Fruit fly (Drosophila melanogaster) whole organism, embryonic: Measurements from ENCODE around the gene SKIP.

Experiments used
- Ada2b ChIP-seq: fragments of 200-800 bp; sonication (Bioruptor generic); IDR thresholded peaks from 2 replicates; pipeline ENCODE4 v1.3.6; 2022; ENCODE audit warnings: missing biosample characterization, missing genetic modification characterization
- Asciz ChIP-seq: fragments of 200-800 bp; sonication (Bioruptor generic); optimal IDR thresholded peaks from 2 replicates; lab custom pipeline; 2017; ENCODE audit warnings: missing biosample characterization, mild to moderate bottlenecking, missing genetic modification characterization, missing genetic modification reagents
- Bgb ChIP-seq: fragments of 200-800 bp; sonication (Bioruptor generic); IDR thresholded peaks from 2 replicates; pipeline ENCODE4 v1.3.6; 2022; ENCODE audit warnings: missing biosample characterization, missing genetic modification characterization; ENCODE audit not compliant: partially characterized antibody
- CG10431 ChIP-seq: fragments of 200-800 bp; sonication (Bioruptor generic); optimal IDR thresholded peaks from 3 replicates; lab custom pipeline; 2018; ENCODE audit warnings: missing biosample characterization, mild to moderate bottlenecking, missing genetic modification characterization
- CG11398 ChIP-seq: fragments of 200-800 bp; sonication (Bioruptor generic); optimal IDR thresholded peaks from 2 replicates; lab custom pipeline; 2016; ENCODE audit warnings: missing biosample characterization, missing genetic modification characterization
- CG11696 ChIP-seq: fragments of 200-800 bp; sonication (Bioruptor generic); IDR thresholded peaks from 2 replicates; pipeline ENCODE4 v1.3.6; 2022; ENCODE audit warnings: missing biosample characterization, missing genetic modification characterization
- CG13894 ChIP-seq: fragments of 200-800 bp; sonication (Bioruptor generic); optimal IDR thresholded peaks from 3 replicates; lab custom pipeline; 2018; ENCODE audit warnings: missing biosample characterization, mild to moderate bottlenecking, missing genetic modification characterization, moderate library complexity
- CG1529 ChIP-seq: fragments of 200-800 bp; sonication (Bioruptor generic); optimal IDR thresholded peaks from 3 replicates; lab custom pipeline; 2018; ENCODE audit warnings: missing biosample characterization, missing genetic modification characterization
- CG15601 ChIP-seq: fragments of 200-800 bp; sonication (Bioruptor generic); optimal IDR thresholded peaks from 3 replicates; lab custom pipeline; 2019; ENCODE audit warnings: missing biosample characterization, mild to moderate bottlenecking, missing genetic modification characterization, moderate library complexity
- CG15696 ChIP-seq: fragments of 200-800 bp; sonication (Bioruptor generic); optimal IDR thresholded peaks from 2 replicates; lab custom pipeline; 2019; ENCODE audit warnings: missing biosample characterization, mild to moderate bottlenecking, missing genetic modification characterization, moderate library complexity
- CG16863 ChIP-seq: fragments of 200-800 bp; sonication (Bioruptor generic); optimal IDR thresholded peaks from 3 replicates; lab custom pipeline; 2016; ENCODE audit warnings: missing biosample characterization, missing genetic modification characterization
- CG17802 ChIP-seq: fragments of 200-800 bp; sonication (Bioruptor generic); optimal IDR thresholded peaks from 2 replicates; lab custom pipeline; 2018; ENCODE audit warnings: missing biosample characterization, mild to moderate bottlenecking, missing genetic modification characterization, moderate library complexity
- CG1832 ChIP-seq: fragments of 200-800 bp; sonication (Bioruptor generic); optimal IDR thresholded peaks from 2 replicates; lab custom pipeline; 2017; ENCODE audit warnings: missing biosample characterization, mild to moderate bottlenecking, missing genetic modification characterization, inconsistent platforms
- CG31365 ChIP-seq: fragments of 200-800 bp; sonication (Bioruptor generic); optimal IDR thresholded peaks from 2 replicates; lab custom pipeline; 2018; ENCODE audit warnings: missing biosample characterization, mild to moderate bottlenecking, missing genetic modification characterization
- CG31441 ChIP-seq: fragments of 200-800 bp; sonication (Bioruptor generic); IDR thresholded peaks from 2 replicates; pipeline ENCODE4 v1.3.6; 2022; ENCODE audit warnings: missing biosample characterization, missing genetic modification characterization
- CG8089 ChIP-seq: fragments of 200-800 bp; sonication (Bioruptor generic); optimal IDR thresholded peaks from 3 replicates; lab custom pipeline; 2016; ENCODE audit warnings: missing biosample characterization, missing genetic modification characterization
- Dbx ChIP-seq: fragments of 200-800 bp; sonication (Bioruptor generic); IDR thresholded peaks from 3 replicates; pipeline ENCODE4 v1.3.6; 2022; ENCODE audit warnings: missing biosample characterization, missing genetic modification characterization
- Dip2 ChIP-seq: fragments of 200-800 bp; sonication (Bioruptor generic); IDR thresholded peaks from 2 replicates; pipeline ENCODE4 v1.3.6; 2022; ENCODE audit warnings: missing biosample characterization, missing genetic modification characterization
- Doc2 ChIP-seq: fragments of 200-800 bp; sonication (Bioruptor generic); IDR thresholded peaks from 2 replicates; pipeline ENCODE4 v1.3.6; 2022; ENCODE audit warnings: missing biosample characterization, missing genetic modification characterization
- Doc3 ChIP-seq: fragments of 200-800 bp; sonication (Bioruptor generic); IDR thresholded peaks from 3 replicates; pipeline ENCODE4 v1.3.6; 2022; ENCODE audit warnings: missing biosample characterization, missing genetic modification characterization; ENCODE audit not compliant: partially characterized antibody
- Dref ChIP-seq: fragments of 200-800 bp; sonication (Bioruptor generic); IDR thresholded peaks from 2 replicates; pipeline ENCODE4 v1.3.6; 2022; ENCODE audit warnings: missing biosample characterization, missing genetic modification characterization
- H2.0 ChIP-seq: fragments of 200-800 bp; sonication (Bioruptor generic); IDR thresholded peaks from 2 replicates; pipeline ENCODE4 v1.3.6; 2022; ENCODE audit warnings: missing biosample characterization, missing genetic modification characterization
- HHEX ChIP-seq: fragments of 200-800 bp; sonication (Bioruptor generic); optimal IDR thresholded peaks from 3 replicates; lab custom pipeline; 2017; ENCODE audit warnings: missing biosample characterization, mild to moderate bottlenecking, missing genetic modification characterization, missing genetic modification reagents
- Hr39 ChIP-seq: fragments of >200 bp; optimal IDR thresholded peaks from 2 replicates; lab custom pipeline; 2017
- Lpt ChIP-seq: fragments of >200 bp; optimal IDR thresholded peaks from 2 replicates; lab custom pipeline; 2018; ENCODE audit warnings: missing biosample characterization, missing genetic modification characterization
- Ravus ChIP-seq: fragments of 200-800 bp; sonication (Bioruptor generic); IDR thresholded peaks from 2 replicates; pipeline ENCODE4 v1.3.6; 2022; ENCODE audit warnings: missing biosample characterization, missing genetic modification characterization
- Rx ChIP-seq: fragments of 200-800 bp; sonication (Bioruptor generic); IDR thresholded peaks from 2 replicates; pipeline ENCODE4 v1.3.6; 2022; ENCODE audit warnings: missing biosample characterization, missing genetic modification characterization
- Sry-δ ChIP-seq: fragments of 200-800 bp; sonication (Bioruptor generic); optimal IDR thresholded peaks from 2 replicates; lab custom pipeline; 2016; ENCODE audit warnings: missing biosample characterization, missing genetic modification characterization
- Ssrp ChIP-seq: fragments of 200-800 bp; sonication (Bioruptor generic); optimal IDR thresholded peaks from 2 replicates; lab custom pipeline; 2018; ENCODE audit warnings: missing biosample characterization, mild to moderate bottlenecking, missing genetic modification characterization, moderate library complexity
- bbx ChIP-seq: fragments of 200-800 bp; sonication (Bioruptor generic); IDR thresholded peaks from 2 replicates; pipeline ENCODE4 v1.3.6; 2022; ENCODE audit warnings: missing biosample characterization, missing genetic modification characterization; ENCODE audit not compliant: partially characterized antibody
- cato ChIP-seq: fragments of 200-800 bp; sonication (Bioruptor generic); optimal IDR thresholded peaks from 2 replicates; lab custom pipeline; 2016; ENCODE audit warnings: missing biosample characterization, missing genetic modification characterization, borderline replicate concordance
- dm ChIP-seq: fragments of 200-800 bp; sonication (Bioruptor generic); optimal IDR thresholded peaks from 3 replicates; lab custom pipeline; 2016; ENCODE audit warnings: missing biosample characterization, missing genetic modification characterization
- dmrt99B ChIP-seq: fragments of 200-800 bp; sonication (Bioruptor generic); optimal IDR thresholded peaks from 2 replicates; lab custom pipeline; 2018; ENCODE audit warnings: missing biosample characterization, mild to moderate bottlenecking, missing genetic modification characterization, moderate library complexity
- ems ChIP-seq: fragments of 200-800 bp; sonication (Bioruptor generic); optimal IDR thresholded peaks from 3 replicates; lab custom pipeline; 2016; ENCODE audit warnings: missing biosample characterization, missing genetic modification characterization
- eve ChIP-seq, 2 experiments: fragments of >200 bp; optimal IDR thresholded peaks; 2 replicates each; lab custom pipeline; 2017; ENCODE audit warnings: missing biosample characterization in 2 of 2, missing genetic modification characterization in 2 of 2
- gfzf ChIP-seq: fragments of 200-800 bp; sonication (Bioruptor generic); optimal IDR thresholded peaks from 2 replicates; lab custom pipeline; 2016; ENCODE audit warnings: missing biosample characterization, mild to moderate bottlenecking, missing genetic modification characterization, moderate library complexity
- gsb-n ChIP-seq: fragments of 200-800 bp; sonication (Bioruptor generic); optimal IDR thresholded peaks from 3 replicates; lab custom pipeline; 2018; ENCODE audit warnings: missing biosample characterization, mild to moderate bottlenecking, missing genetic modification characterization
- gt ChIP-seq: fragments of 200-800 bp; sonication (Bioruptor generic); IDR thresholded peaks from 2 replicates; pipeline ENCODE4 v1.3.6; 2022; ENCODE audit warnings: missing biosample characterization, missing genetic modification characterization
- h ChIP-seq: fragments of >200 bp; optimal IDR thresholded peaks from 2 replicates; lab custom pipeline; 2017
- ham ChIP-seq: fragments of 200-800 bp; sonication (Bioruptor generic); IDR thresholded peaks from 2 replicates; pipeline ENCODE4 v1.3.6; 2022; ENCODE audit warnings: missing biosample characterization, missing genetic modification characterization
- her ChIP-seq: fragments of 200-800 bp; sonication (Bioruptor generic); optimal IDR thresholded peaks from 2 replicates; lab custom pipeline; 2016; ENCODE audit warnings: missing biosample characterization, missing genetic modification characterization
- insv ChIP-seq, 2 experiments: fragments of 200-800 bp; sonication (Bioruptor generic); optimal IDR thresholded peaks; 3 replicates each; lab custom pipeline; 2016 to 2018; ENCODE audit warnings: missing biosample characterization in 2 of 2, missing genetic modification characterization in 2 of 2
- inv ChIP-seq: fragments of 200-800 bp; sonication (Bioruptor generic); IDR thresholded peaks from 2 replicates; pipeline ENCODE4 v1.3.6; 2022; ENCODE audit warnings: missing biosample characterization, missing genetic modification characterization; ENCODE audit not compliant: partially characterized antibody
- klu ChIP-seq: fragments of 200-800 bp; sonication (Bioruptor generic); IDR thresholded peaks from 2 replicates; pipeline ENCODE4 v1.3.6; 2022; ENCODE audit warnings: missing biosample characterization, missing genetic modification characterization
- lab ChIP-seq: fragments of 200-800 bp; sonication (Bioruptor generic); optimal IDR thresholded peaks from 3 replicates; lab custom pipeline; 2017; ENCODE audit warnings: missing biosample characterization, missing genetic modification characterization, mild to moderate bottlenecking, moderate library complexity, missing genetic modification reagents
- nerfin-2 ChIP-seq: fragments of 200-800 bp; sonication (Bioruptor generic); IDR thresholded peaks from 2 replicates; pipeline ENCODE4 v1.3.6; 2022; ENCODE audit warnings: missing biosample characterization, missing genetic modification characterization; ENCODE audit not compliant: partially characterized antibody
- pum ChIP-seq: fragments of 200-800 bp; sonication (Bioruptor generic); optimal IDR thresholded peaks from 2 replicates; lab custom pipeline; 2016; ENCODE audit warnings: missing biosample characterization, missing genetic modification characterization
- pzg ChIP-seq: fragments of 200-800 bp; sonication (Bioruptor generic); optimal IDR thresholded peaks from 3 replicates; lab custom pipeline; 2018; ENCODE audit warnings: missing biosample characterization, mild to moderate bottlenecking, missing genetic modification characterization, moderate library complexity
- repo ChIP-seq: fragments of 200-800 bp; sonication (Bioruptor generic); optimal IDR thresholded peaks from 2 replicates; lab custom pipeline; 2016; ENCODE audit warnings: missing biosample characterization, missing genetic modification characterization
- salm ChIP-seq: fragments of 200-800 bp; sonication (Bioruptor generic); optimal IDR thresholded peaks from 2 replicates; lab custom pipeline; 2018; ENCODE audit warnings: missing biosample characterization, mild to moderate bottlenecking, missing genetic modification characterization
- shn ChIP-seq: fragments of 200-800 bp; sonication (Bioruptor generic); optimal IDR thresholded peaks from 3 replicates; lab custom pipeline; 2016; ENCODE audit warnings: missing biosample characterization, missing genetic modification characterization
- twi ChIP-seq: fragments of 200-800 bp; optimal IDR thresholded peaks from 2 replicates; lab custom pipeline; 2019; ENCODE audit warnings: missing biosample characterization, mild to moderate bottlenecking, missing genetic modification characterization, moderate library complexity
- zfh1 ChIP-seq: fragments of 200-800 bp; sonication (Bioruptor generic); IDR thresholded peaks from 3 replicates; pipeline ENCODE4 v1.3.6; 2022; ENCODE audit warnings: missing biosample characterization, missing genetic modification characterization

SKIP gene

DNA sequence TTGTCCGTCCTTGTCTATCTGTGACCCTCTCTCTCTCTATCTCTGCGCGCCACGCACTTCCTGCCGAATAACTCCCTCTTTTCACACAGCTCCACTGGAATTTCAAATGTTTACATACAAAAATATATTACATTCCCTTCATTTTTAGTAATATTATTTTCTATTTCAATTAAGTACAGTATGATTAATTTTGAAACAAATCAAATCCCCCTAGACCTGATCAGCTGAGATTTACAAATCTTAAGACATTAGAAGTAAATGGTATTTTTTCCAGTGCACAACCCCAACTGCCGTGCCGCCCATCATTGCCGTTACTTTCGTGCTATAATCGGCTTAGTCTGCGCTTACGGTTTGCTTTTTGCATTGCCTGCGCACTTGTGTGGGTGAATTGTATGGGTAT lies 25.3 kb upstream of the SKIP start (continued):
- no peak for TF ChIP-seq insv (GFP tag; optimal IDR thresholded peaks at IDR 0.05; lab: Kevin White, UChicago)
- TF ChIP-seq Rx (GFP tag; lab: Robert Waterston, UW): no peak
- TF ChIP-seq CG17802: no peak
- TF ChIP-seq CG8089 (GFP tag; lab: Kevin White, UChicago): no peak
- TF ChIP-seq H2.0 (GFP tag; lab: Robert Waterston, UW): 0 out of 2 replicates have a peak, but pooled peaks have one; percentile 6
- TF ChIP-seq dm (GFP tag; lab: Kevin White, UChicago): no peak
- no peak for TF ChIP-seq CG11398 (GFP tag; lab: Kevin White, UChicago)
- TF ChIP-seq CG10431 (GFP tag; lab: Kevin White, UChicago): no peak
- no peak for TF ChIP-seq ham (GFP tag; lab: Robert Waterston, UW)
- no peak for TF ChIP-seq klu (GFP tag; lab: Robert Waterston, UW)
- no peak for TF ChIP-seq Sry-δ (GFP tag; lab: Kevin White, UChicago)
- no peak for TF ChIP-seq ems
- no peak for TF ChIP-seq CG13894 (tag; lab: Kevin White, UChicago)
- TF ChIP-seq CG1529 (GFP tag; lab: Kevin White, UChicago): no peak
- no peak for TF ChIP-seq CG31365
- peak; percentile 8 for TF ChIP-seq Ssrp
- TF ChIP-seq CG16863: no peak
- TF ChIP-seq bbx (GFP tag; lab: Robert Waterston, UW): no peak
- TF ChIP-seq CG1832 (GFP tag; lab: Kevin White, UChicago): no peak
- TF ChIP-seq her (GFP tag; lab: Kevin White, UChicago): no peak
- TF ChIP-seq Doc3 (GFP tag; lab: Robert Waterston, UW): no peak
- TF ChIP-seq nerfin-2 (GFP tag; lab: Robert Waterston, UW): no peak
- no peak for TF ChIP-seq Bgb (GFP tag; lab: Robert Waterston, UW)
- TF ChIP-seq twi (tag; lab: Kevin White, UChicago): no peak
- TF ChIP-seq Ada2b (GFP tag; lab: Robert Waterston, UW): peak; percentile 50; the same call in 1 of the 2 replicates
- no peak for TF ChIP-seq cato
- no peak for TF ChIP-seq CG15601
- TF ChIP-seq Doc2: no peak
- no peak for TF ChIP-seq Lpt (GFP tag; lab: Kevin White, UChicago)
- no peak for TF ChIP-seq Ravus (GFP tag; lab: Robert Waterston, UW)
- TF ChIP-seq eve (GFP tag; optimal IDR thresholded peaks at IDR 0.05; lab: Kevin White, UChicago): no peak
- TF ChIP-seq inv (GFP tag; lab: Robert Waterston, UW): no peak
- peak; percentile 73 for TF ChIP-seq dmrt99B (tag; lab: Kevin White, UChicago)
- TF ChIP-seq Dbx (GFP tag; lab: Robert Waterston, UW): no peak; the same call in 1 of the 3 replicates
- no peak for TF ChIP-seq Hr39 (lab: Kevin White, UChicago)
- TF ChIP-seq gt (GFP tag; lab: Robert Waterston, UW): no peak
- no peak; the same call in 1 of the 2 replicates for TF ChIP-seq CG31441 (GFP tag; lab: Robert Waterston, UW)
- TF ChIP-seq repo (GFP tag; lab: Kevin White, UChicago): no peak
- peak; percentile 86 for TF ChIP-seq lab
- no peak for TF ChIP-seq Dref
- no peak for TF ChIP-seq zfh1 (GFP tag; lab: Robert Waterston, UW)
- TF ChIP-seq salm: no peak
- TF ChIP-seq pzg (GFP tag; lab: Kevin White, UChicago): no peak
- TF ChIP-seq HHEX (GFP tag; lab: Kevin White, UChicago): peak; percentile 68
- TF ChIP-seq CG15696 (tag; lab: Kevin White, UChicago): no peak
- no peak for TF ChIP-seq gfzf (GFP tag; lab: Kevin White, UChicago)
- no peak for TF ChIP-seq gsb-n (tag; lab: Kevin White, UChicago)
- no peak for TF ChIP-seq Dip2 (GFP tag; lab: Robert Waterston, UW)
- peak; percentile 37 for TF ChIP-seq Asciz (GFP tag; lab: Kevin White, UChicago)
- TF ChIP-seq shn: no peak
- no peak for TF ChIP-seq pum (GFP tag; lab: Kevin White, UChicago)
- no peak for TF ChIP-seq CG11696 (GFP tag; lab: Robert Waterston, UW)
- no peak for TF ChIP-seq h (lab: Kevin White, UChicago)
